Fruit fly (Drosophila melanogaster) whole organism, pupa: ENCODE results near the gene CG10508.

Source experiments
- CG34367 ChIP-seq: fragments of 200-800 bp; sonication (Bioruptor generic); optimal IDR thresholded peaks from 2 replicates; lab custom pipeline; 2018; ENCODE audit warnings: missing biosample characterization, mild to moderate bottlenecking, missing genetic modification characterization
- CG8159 ChIP-seq: fragments of 200-800 bp; sonication (Bioruptor generic); optimal IDR thresholded peaks from 3 replicates; lab custom pipeline; 2018; ENCODE audit warnings: missing biosample characterization, mild to moderate bottlenecking, missing genetic modification characterization, moderate library complexity
- CG8301 ChIP-seq: fragments of 200-800 bp; sonication (Bioruptor generic); optimal IDR thresholded peaks from 2 replicates; lab custom pipeline; 2018; ENCODE audit warnings: missing biosample characterization, mild to moderate bottlenecking, missing genetic modification characterization
- D1 ChIP-seq: fragments of 200-800 bp; sonication (Bioruptor generic); optimal IDR thresholded peaks from 2 replicates; lab custom pipeline; 2018; ENCODE audit warnings: missing biosample characterization, mild to moderate bottlenecking, missing genetic modification characterization, moderate library complexity
- EcR ChIP-seq: fragments of 200-800 bp; sonication (Bioruptor generic); optimal IDR thresholded peaks from 3 replicates; lab custom pipeline; 2019; ENCODE audit warnings: missing biosample characterization, missing genetic modification characterization, mild to moderate bottlenecking, moderate library complexity, missing genetic modification reagents

DNA sequence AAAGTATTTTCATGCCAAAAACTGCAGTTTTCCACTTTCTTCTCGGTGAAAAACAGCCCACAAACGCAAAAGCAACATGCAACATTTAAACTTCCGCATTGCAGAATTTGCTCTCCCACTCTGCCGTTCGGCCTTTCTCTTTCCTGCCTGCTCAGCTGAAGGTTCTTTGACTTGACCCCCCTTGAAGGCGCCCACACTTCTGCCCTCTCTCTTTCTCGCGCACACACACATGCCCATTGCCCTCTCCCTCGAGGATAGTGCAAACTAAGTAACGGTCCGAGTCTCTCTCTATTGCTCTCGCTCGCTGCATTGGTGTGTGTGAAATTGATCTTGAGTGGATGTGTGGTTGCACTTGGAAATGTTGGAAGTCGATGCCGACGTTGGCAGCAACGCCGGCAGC is 15.6 kb downstream of the CG10508 start:
- no peak for TF ChIP-seq CG8159 (tag; lab: Kevin White, UChicago)
- TF ChIP-seq CG8301 (tag; lab: Kevin White, UChicago): no peak
- no peak for TF ChIP-seq CG34367
- TF ChIP-seq EcR (GFP tag; lab: Kevin White, UChicago): no peak
- TF ChIP-seq D1: no peak
